Fruit fly (Drosophila melanogaster) whole organism, adult: Measurements from ENCODE around the gene CycT.

Experiments
- CG12768 ChIP-seq: fragments of 200-800 bp; sonication (Bioruptor generic); optimal IDR thresholded peaks from 2 replicates; lab custom pipeline; 2017; ENCODE audit warnings: missing biosample characterization, missing genetic modification characterization, mild to moderate bottlenecking, moderate library complexity, missing genetic modification reagents
- CG14711 ChIP-seq: fragments of 200-800 bp; sonication (Bioruptor generic); optimal IDR thresholded peaks from 2 replicates; lab custom pipeline; 2018; ENCODE audit warnings: missing biosample characterization, mild to moderate bottlenecking, missing genetic modification characterization, moderate library complexity
- CG1620 ChIP-seq: fragments of 200-800 bp; sonication (Bioruptor generic); optimal IDR thresholded peaks from 2 replicates; lab custom pipeline; 2016; ENCODE audit warnings: missing biosample characterization, missing genetic modification characterization
- CG7045 ChIP-seq: fragments of 200-800 bp; sonication (Bioruptor generic); optimal IDR thresholded peaks from 2 replicates; lab custom pipeline; 2017; ENCODE audit warnings: missing biosample characterization, mild to moderate bottlenecking, missing genetic modification characterization
- Crg-1 ChIP-seq: fragments of 200-800 bp; sonication (Bioruptor generic); optimal IDR thresholded peaks from 2 replicates; lab custom pipeline; 2016; ENCODE audit warnings: missing biosample characterization, missing genetic modification characterization
- Mnt ChIP-seq: fragments of 200-800 bp; sonication (Bioruptor generic); optimal IDR thresholded peaks from 2 replicates; lab custom pipeline; 2016; ENCODE audit warnings: missing biosample characterization, mild to moderate bottlenecking, missing genetic modification characterization
- kay ChIP-seq: fragments of 200-800 bp; sonication (Bioruptor generic); peaks from one replicate; lab custom pipeline; 2016; ENCODE audit warnings: missing biosample characterization, missing genetic modification characterization, borderline replicate concordance
- ovo ChIP-seq: fragments of 200-800 bp; sonication (Bioruptor generic); optimal IDR thresholded peaks from 2 replicates; lab custom pipeline; 2016; ENCODE audit warnings: missing biosample characterization, missing genetic modification characterization
- tj ChIP-seq: fragments of 200-800 bp; sonication (Bioruptor generic); optimal IDR thresholded peaks from 3 replicates; lab custom pipeline; 2017; ENCODE audit warnings: missing biosample characterization, mild to moderate bottlenecking, missing genetic modification characterization, moderate library complexity
- toe ChIP-seq: fragments of 200-800 bp; sonication (Bioruptor generic); optimal IDR thresholded peaks from 2 replicates; lab custom pipeline; 2016; ENCODE audit warnings: missing biosample characterization, missing genetic modification characterization

DNA sequence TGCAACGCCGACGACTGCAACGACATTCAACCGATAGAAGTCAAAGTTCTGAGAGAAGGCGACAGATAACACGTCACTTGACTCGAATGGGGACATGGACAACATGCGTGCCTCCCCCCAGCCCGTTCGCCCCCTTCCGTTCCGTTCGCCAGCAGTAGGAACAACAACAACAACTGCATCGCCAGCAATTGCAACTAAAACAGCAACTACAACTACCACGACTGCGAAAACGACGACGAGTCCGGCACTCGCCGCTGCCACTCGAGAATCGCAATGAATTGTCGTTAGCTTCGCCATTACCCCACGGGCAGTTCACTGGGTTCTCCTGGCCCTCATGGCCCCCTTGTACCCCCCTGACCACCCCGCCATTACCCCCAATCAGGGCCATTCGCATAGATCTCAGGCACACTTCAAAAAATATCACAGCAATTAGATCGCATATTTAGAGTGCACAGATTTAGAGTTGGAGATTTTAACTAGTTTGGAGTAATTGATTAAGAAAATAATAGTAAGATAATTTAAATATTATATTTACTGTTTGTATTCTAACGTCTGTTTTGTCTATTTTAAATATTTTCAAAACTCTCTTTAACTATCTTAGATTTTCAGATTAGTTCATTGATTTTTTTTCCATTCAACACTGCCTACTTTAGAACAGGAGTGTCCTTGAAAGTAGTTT lies 28.9 kb upstream of the CycT start:
- no peak for TF ChIP-seq Crg-1 (GFP tag; lab: Kevin White, UChicago)
- peak; percentile 4 for TF ChIP-seq tj (GFP tag; lab: Kevin White, UChicago)
- no peak for TF ChIP-seq Mnt (GFP tag; lab: Kevin White, UChicago)
- no peak for TF ChIP-seq kay (GFP tag; lab: Kevin White, UChicago)
- TF ChIP-seq CG12768 = peak; percentile 14
- no peak for TF ChIP-seq CG14711 (tag; lab: Kevin White, UChicago)
- TF ChIP-seq ovo = no peak
- no peak for TF ChIP-seq toe (GFP tag; lab: Kevin White, UChicago)
- TF ChIP-seq CG1620 (GFP tag; lab: Kevin White, UChicago) = no peak
- TF ChIP-seq CG7045 (GFP tag; lab: Kevin White, UChicago) = no peak
